Fruit fly (Drosophila melanogaster): Measurements from ENCODE around the gene ng3.
A peak's percentile ranks its signal among the peaks of the same experiment; 100 is the strongest.

The ng3 gene

dm6 chrX:3288909-3289706 lies 47.2 kb upstream of the ng3 start:
- peak; percentile 18 for TF ChIP-seq CG12219 (GFP tag; optimal IDR thresholded peaks at IDR 0.05)
- no peak for TF ChIP-seq Tbp (GFP tag; optimal IDR thresholded peaks at IDR 0.05)
- 0 out of 3 replicates have a peak, but pooled peaks have one; percentile 12 for TF ChIP-seq HLH4C (GFP tag; IDR thresholded peaks at IDR 0.05; ENCODE audit: partially characterized antibody)
- no peak for TF ChIP-seq nerfin-2 (GFP tag; IDR thresholded peaks at IDR 0.05; ENCODE audit: partially characterized antibody)
- TF ChIP-seq CG6654 (GFP tag; optimal IDR thresholded peaks at IDR 0.05), result no peak
- TF ChIP-seq CG12942 (GFP tag; optimal IDR thresholded peaks at IDR 0.05), result no peak
- TF ChIP-seq jing (GFP tag; optimal IDR thresholded peaks at IDR 0.05), result peak; percentile 25
- no peak for TF ChIP-seq CG17612 (GFP tag; IDR thresholded peaks at IDR 0.05)
- 0 out of 3 replicates have a peak, but pooled peaks have one; percentile 46 for TF ChIP-seq CG3726 (GFP tag; IDR thresholded peaks at IDR 0.05)
- peak; percentile 22 for TF ChIP-seq Fer3 (tag; optimal IDR thresholded peaks at IDR 0.05)
- no peak for TF ChIP-seq Dip2 (GFP tag; IDR thresholded peaks at IDR 0.05)
- no peak for TF ChIP-seq shn (GFP tag; optimal IDR thresholded peaks at IDR 0.05)
- no peak for TF ChIP-seq Elba2 (GFP tag; optimal IDR thresholded peaks at IDR 0.05)
- TF ChIP-seq Atf-2 (GFP tag; optimal IDR thresholded peaks at IDR 0.05), result no peak
- no peak for TF ChIP-seq da (GFP tag; optimal IDR thresholded peaks at IDR 0.05)
- TF ChIP-seq Camta (GFP tag; optimal IDR thresholded peaks at IDR 0.05), result no peak
- TF ChIP-seq CG7357 (GFP tag; IDR thresholded peaks at IDR 0.05), result no peak
- no peak for TF ChIP-seq GATAe (GFP tag; conservative IDR thresholded peaks at IDR 0.05)
- TF ChIP-seq Lhr (GFP tag; optimal IDR thresholded peaks at IDR 0.05), result no peak
- peak; percentile 7 for TF ChIP-seq CG13775 (GFP tag; optimal IDR thresholded peaks at IDR 0.05)
- TF ChIP-seq lov (optimal IDR thresholded peaks at IDR 0.05), result no peak
- TF ChIP-seq lov (GFP tag; IDR thresholded peaks at IDR 0.05), result 0 out of 3 replicates have a peak, but pooled peaks have one; percentile 15
- peak; percentile 1 for TF ChIP-seq CG10654 (GFP tag; optimal IDR thresholded peaks at IDR 0.05)
- TF ChIP-seq CG14965 (GFP tag; optimal IDR thresholded peaks at IDR 0.05; ENCODE audit: borderline replicate concordance), result no peak
- peak; percentile 43 for TF ChIP-seq Ssrp (tag; optimal IDR thresholded peaks at IDR 0.05)
- peak; percentile 41 for TF ChIP-seq CG6765 (GFP tag; optimal IDR thresholded peaks at IDR 0.05)
- no peak for TF ChIP-seq h (optimal IDR thresholded peaks at IDR 0.05)
- peak; percentile 52 for TF ChIP-seq CG7839 (tag; optimal IDR thresholded peaks at IDR 0.05)
- TF ChIP-seq cad (GFP tag; optimal IDR thresholded peaks at IDR 0.05), result no peak
- TF ChIP-seq danr (GFP tag; IDR thresholded peaks at IDR 0.05), result no peak
- TF ChIP-seq NfI (GFP tag; optimal IDR thresholded peaks at IDR 0.05), result peak; percentile 28
- TF ChIP-seq fd64A (GFP tag; optimal IDR thresholded peaks at IDR 0.05), result no peak
- no peak for TF ChIP-seq CG1024 (GFP tag; IDR thresholded peaks at IDR 0.05)
- no peak for TF ChIP-seq kah (GFP tag; optimal IDR thresholded peaks at IDR 0.05)
- TF ChIP-seq tx (GFP tag; optimal IDR thresholded peaks at IDR 0.05), result no peak
- no peak for TF ChIP-seq kni (GFP tag; optimal IDR thresholded peaks at IDR 0.05)
- TF ChIP-seq CG10147 (GFP tag; optimal IDR thresholded peaks at IDR 0.05), result peak; percentile 62
- TF ChIP-seq Ets97D (GFP tag; optimal IDR thresholded peaks at IDR 0.05), result no peak
- TF ChIP-seq emc (GFP tag; optimal IDR thresholded peaks at IDR 0.05), result no peak
- no peak for TF ChIP-seq nau (GFP tag; optimal IDR thresholded peaks at IDR 0.05)
- TF ChIP-seq CG11504 (tag; optimal IDR thresholded peaks at IDR 0.05), result peak; percentile 59
- no peak for TF ChIP-seq en (GFP tag; optimal IDR thresholded peaks at IDR 0.05)
- no peak for TF ChIP-seq ftz-f1 (GFP tag; optimal IDR thresholded peaks at IDR 0.05)
- TF ChIP-seq tna (GFP tag; IDR thresholded peaks at IDR 0.05; ENCODE audit: partially characterized antibody), result no peak
- TF ChIP-seq CG7745 (tag; optimal IDR thresholded peaks at IDR 0.05), result no peak
- peak; percentile 41 for TF ChIP-seq CG12391 (tag; optimal IDR thresholded peaks at IDR 0.05)
- peak; percentile 27; the same call in 1 of the 2 replicates for TF ChIP-seq CG32772 (GFP tag; IDR thresholded peaks at IDR 0.05)
- peak; percentile 30; the same call in 1 of the 2 replicates for TF ChIP-seq esg (GFP tag; conservative IDR thresholded peaks at IDR 0.05)
- TF ChIP-seq croc (GFP tag; conservative IDR thresholded peaks at IDR 0.05), result peak; percentile 35; the same call in 2 of the 3 replicates
- no peak for TF ChIP-seq jumu (GFP tag; optimal IDR thresholded peaks at IDR 0.05)
